Worm (Caenorhabditis elegans) whole organism, L3 larva: ENCODE measurements around the gene K02E2.7.

Source experiments
- R02D3.7 ChIP-seq: fragments of 150-350 bp; optimal IDR thresholded peaks from 2 replicates; lab custom pipeline; 2014; ENCODE audit warnings: missing biosample characterization, missing genetic modification characterization
- ceh-16 ChIP-seq: sonication (generic microtip); optimal IDR thresholded peaks from 2 replicates; lab custom pipeline; 2017; ENCODE audit warnings: missing biosample characterization, missing genetic modification characterization
- ceh-28 ChIP-seq: fragments of 150-350 bp; optimal IDR thresholded peaks from 2 replicates; lab custom pipeline; 2014; ENCODE audit warnings: missing biosample characterization, missing genetic modification reagents, missing genetic modification characterization
- ceh-82 ChIP-seq: fragments of 150-350 bp; optimal IDR thresholded peaks from 2 replicates; lab custom pipeline; 2014; ENCODE audit warnings: missing biosample characterization, missing genetic modification characterization
- egl-27 ChIP-seq: sonication (generic microtip); optimal IDR thresholded peaks from 4 replicates; lab custom pipeline; 2017; ENCODE audit warnings: missing biosample characterization, missing genetic modification reagents, missing genetic modification characterization
- lin-15B ChIP-seq: fragments of 150-350 bp; optimal IDR thresholded peaks from 2 replicates; lab custom pipeline; 2014; ENCODE audit warnings: missing biosample characterization, missing genetic modification characterization
- lin-39 ChIP-seq: fragments of 150-350 bp; optimal IDR thresholded peaks from 2 replicates; lab custom pipeline; 2018; ENCODE audit warnings: missing biosample characterization, missing genetic modification reagents, missing genetic modification characterization
- lsy-12 ChIP-seq: sonication (generic microtip); optimal IDR thresholded peaks from 2 replicates; lab custom pipeline; 2016; ENCODE audit warnings: mild to moderate bottlenecking, missing genetic modification characterization, missing compliant biosample characterization
- nhr-25 ChIP-seq: sonication (generic microtip); optimal IDR thresholded peaks from 2 replicates; lab custom pipeline; 2017; ENCODE audit warnings: missing biosample characterization, missing genetic modification characterization
- nhr-76 ChIP-seq: fragments of 150-350 bp; sonication (generic microtip); optimal IDR thresholded peaks from 5 replicates; lab custom pipeline; 2014; ENCODE audit warnings: missing biosample characterization, missing genetic modification characterization
- nhr-77 ChIP-seq: fragments of 150-350 bp; optimal IDR thresholded peaks from 2 replicates; lab custom pipeline; 2014; ENCODE audit warnings: missing biosample characterization, missing genetic modification characterization
- snpc-4 ChIP-seq: fragments of 150-350 bp; optimal IDR thresholded peaks from 2 replicates; lab custom pipeline; 2014; ENCODE audit warnings: missing biosample characterization, missing genetic modification characterization
- tbx-2 ChIP-seq: sonication (generic microtip); optimal IDR thresholded peaks from 2 replicates; lab custom pipeline; 2016; ENCODE audit warnings: mild to moderate bottlenecking, missing genetic modification characterization, missing compliant biosample characterization

ce11 chrV:20387415-20387814 lies 573 bp upstream of the K02E2.7 start, which contains the start of gene F53H2.1:
- TF ChIP-seq egl-27 (tag; lab: Kevin White, UChicago), result no peak
- no peak for TF ChIP-seq tbx-2 (tag; lab: Kevin White, UChicago)
- no peak for TF ChIP-seq nhr-77 (tag; lab: Kevin White, UChicago)
- no peak for TF ChIP-seq nhr-25 (tag; lab: Kevin White, UChicago)
- no peak for TF ChIP-seq ceh-16 (tag; lab: Kevin White, UChicago)
- TF ChIP-seq ceh-28 (tag; lab: Kevin White, UChicago), result no peak
- no peak for TF ChIP-seq lsy-12 (tag; lab: Kevin White, UChicago)
- TF ChIP-seq lin-15B (tag; lab: Kevin White, UChicago), result no peak
- no peak for TF ChIP-seq snpc-4
- no peak for TF ChIP-seq R02D3.7 (tag; lab: Kevin White, UChicago)
- no peak for TF ChIP-seq ceh-82 (tag; lab: Kevin White, UChicago)
- no peak for TF ChIP-seq nhr-76 (tag; lab: Kevin White, UChicago)
- TF ChIP-seq lin-39 (tag; lab: Kevin White, UChicago), result no peak
